Worm (Caenorhabditis elegans) whole organism, mixed stage, embryonic: Measurements from ENCODE around the gene sec-22.

Experiments used
- ceh-83 ChIP-seq: fragments of 200-800 bp; sonication (Bioruptor generic); optimal IDR thresholded peaks from 2 replicates; lab custom pipeline; 2018; ENCODE audit warnings: mild to moderate bottlenecking, missing genetic modification characterization, missing compliant biosample characterization
- elt-1 ChIP-seq: sonication (generic microtip); optimal IDR thresholded peaks from 2 replicates; lab custom pipeline; 2017; ENCODE audit warnings: missing genetic modification characterization, mild to moderate bottlenecking, missing compliant biosample characterization, antibody characterized with exemption, moderate library complexity, borderline replicate concordance; ENCODE audit not compliant: insufficient read depth
- elt-3 ChIP-seq: fragments of 150-350 bp; optimal IDR thresholded peaks from 2 replicates; lab custom pipeline; 2014; ENCODE audit warnings: missing biosample characterization, missing genetic modification characterization
- ham-2 ChIP-seq: fragments of 200-800 bp; sonication (Bioruptor generic); optimal IDR thresholded peaks from 2 replicates; lab custom pipeline; 2018; ENCODE audit warnings: mild to moderate bottlenecking, missing genetic modification characterization, missing compliant biosample characterization
- mep-1 ChIP-seq: fragments of 150-350 bp; optimal IDR thresholded peaks from 2 replicates; lab custom pipeline; 2017; ENCODE audit warnings: missing biosample characterization, missing genetic modification reagents, missing genetic modification characterization, inconsistent platforms
- nhr-12 ChIP-seq: fragments of 150-350 bp; optimal IDR thresholded peaks from 2 replicates; lab custom pipeline; 2014; ENCODE audit warnings: missing biosample characterization, missing genetic modification characterization
- nhr-237 ChIP-seq: fragments of 150-350 bp; optimal IDR thresholded peaks from 2 replicates; lab custom pipeline; 2014; ENCODE audit warnings: missing biosample characterization, missing genetic modification characterization
- pha-4 ChIP-seq: fragments of 150-350 bp; optimal IDR thresholded peaks from 2 replicates; lab custom pipeline; 2018; ENCODE audit warnings: missing biosample characterization, missing genetic modification reagents, missing genetic modification characterization
- snpc-4 ChIP-seq: fragments of 150-350 bp; optimal IDR thresholded peaks from 2 replicates; lab custom pipeline; 2014; ENCODE audit warnings: missing biosample characterization, missing genetic modification characterization
- unc-62 ChIP-seq: fragments of 150-350 bp; optimal IDR thresholded peaks from 2 replicates; lab custom pipeline; 2014; ENCODE audit warnings: missing biosample characterization, missing genetic modification reagents, missing genetic modification characterization
- ztf-11 ChIP-seq: fragments of 150-350 bp; optimal IDR thresholded peaks from 2 replicates; lab custom pipeline; 2014; ENCODE audit warnings: missing biosample characterization, missing genetic modification characterization

DNA sequence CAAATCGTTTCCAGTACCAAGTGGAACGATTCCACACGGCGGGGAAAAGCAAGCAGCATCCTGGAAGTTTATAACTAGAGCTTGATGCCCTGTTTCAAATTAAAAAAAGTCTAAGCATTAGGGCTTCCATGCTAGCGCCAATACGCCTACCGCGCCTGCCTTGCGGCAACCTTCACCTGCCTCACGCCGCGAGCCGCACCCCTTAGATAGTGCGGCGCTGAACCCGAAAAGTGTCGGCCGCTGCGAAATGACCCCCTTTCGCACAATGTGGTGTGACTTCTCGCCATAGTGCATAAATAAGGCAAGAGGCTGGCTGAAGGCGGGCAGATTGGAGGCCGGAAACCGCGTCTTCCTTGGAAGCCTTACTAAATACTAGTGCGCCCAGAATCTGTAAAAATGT, 48.9 kb upstream of the sec-22 start:
- TF ChIP-seq ham-2 (GFP tag; lab: Kevin White, UChicago) (no peak), elt-1 (tag; lab: Kevin White, UChicago) (no peak), nhr-237 (tag; lab: Kevin White, UChicago) (no peak), snpc-4 (tag; lab: Kevin White, UChicago) (no peak), unc-62 (GFP tag; lab: Kevin White, UChicago) (no peak), mep-1 (tag; lab: Kevin White, UChicago) (no peak), elt-3 (no peak), nhr-12 (tag; lab: Kevin White, UChicago) (no peak), ztf-11 (tag; lab: Kevin White, UChicago) (no peak), pha-4 (tag; lab: Kevin White, UChicago) (no peak), ceh-83 (GFP tag; lab: Kevin White, UChicago) (no peak)
